Worm (Caenorhabditis elegans) whole organism, L2 larva: ENCODE measurements around the gene scl-27.

Experiments
- Y55F3AM.14 ChIP-seq: fragments of 200-800 bp; sonication (Bioruptor generic); optimal IDR thresholded peaks from 2 replicates; lab custom pipeline; 2018; ENCODE audit warnings: mild to moderate bottlenecking, missing genetic modification characterization, missing compliant biosample characterization
- alr-1 ChIP-seq: fragments of 150-350 bp; optimal IDR thresholded peaks from 2 replicates; lab custom pipeline; 2014; ENCODE audit warnings: missing biosample characterization, missing genetic modification characterization
- ama-1 ChIP-seq: fragments of 150-350 bp; optimal IDR thresholded peaks from 2 replicates; lab custom pipeline; 2018; ENCODE audit warnings: inconsistent platforms
- blmp-1 ChIP-seq: sonication (generic microtip); optimal IDR thresholded peaks from 2 replicates; lab custom pipeline; 2017; ENCODE audit warnings: missing genetic modification characterization, mild to moderate bottlenecking, missing compliant biosample characterization, antibody characterized with exemption, moderate library complexity; ENCODE audit not compliant: insufficient read depth
- ceh-16 ChIP-seq: fragments of 150-350 bp; optimal IDR thresholded peaks from 2 replicates; lab custom pipeline; 2014; ENCODE audit warnings: missing biosample characterization, missing genetic modification characterization
- crh-2 ChIP-seq: sonication (generic microtip); optimal IDR thresholded peaks from 2 replicates; lab custom pipeline; 2017; ENCODE audit warnings: missing biosample characterization, missing genetic modification characterization
- dmd-4 ChIP-seq: sonication (generic microtip); optimal IDR thresholded peaks from 2 replicates; lab custom pipeline; 2017; ENCODE audit warnings: missing biosample characterization, missing genetic modification characterization
- egl-27 ChIP-seq: sonication (generic microtip); optimal IDR thresholded peaks from 3 replicates; lab custom pipeline; 2017; ENCODE audit warnings: missing biosample characterization, missing genetic modification reagents, missing genetic modification characterization
- elt-1 ChIP-seq: fragments of 150-350 bp; optimal IDR thresholded peaks from 2 replicates; lab custom pipeline; 2014; ENCODE audit warnings: missing biosample characterization, missing genetic modification characterization
- elt-3 ChIP-seq: sonication (generic microtip); optimal IDR thresholded peaks from 2 replicates; lab custom pipeline; 2017; ENCODE audit warnings: missing biosample characterization, missing genetic modification characterization
- gmeb-1 ChIP-seq: fragments of 150-350 bp; optimal IDR thresholded peaks from 2 replicates; lab custom pipeline; 2014; ENCODE audit warnings: missing biosample characterization, missing genetic modification characterization
- lin-11 ChIP-seq: fragments of 150-350 bp; sonication (generic microtip); optimal IDR thresholded peaks from 2 replicates; lab custom pipeline; 2014; ENCODE audit warnings: missing biosample characterization, missing genetic modification characterization, inconsistent platforms, mixed read lengths
- lin-13 ChIP-seq: fragments of 150-350 bp; optimal IDR thresholded peaks from 2 replicates; lab custom pipeline; 2014; ENCODE audit warnings: missing biosample characterization, missing genetic modification reagents, missing genetic modification characterization
- lin-39 ChIP-seq: fragments of 150-350 bp; optimal IDR thresholded peaks from 2 replicates; lab custom pipeline; 2014; ENCODE audit warnings: missing biosample characterization, missing genetic modification reagents, missing genetic modification characterization
- lsy-2 ChIP-seq, 2 experiments: fragments of 150-350 bp in 1 of 2; sonication (generic microtip) in 1 of 2; optimal IDR thresholded peaks; 2 replicates each; lab custom pipeline; 2014 to 2017; ENCODE audit warnings: missing biosample characterization in 2 of 2, missing genetic modification characterization in 2 of 2
- mab-5 ChIP-seq: fragments of 150-350 bp; optimal IDR thresholded peaks from 2 replicates; lab custom pipeline; 2014; ENCODE audit warnings: missing biosample characterization, missing genetic modification characterization
- mbf-1 ChIP-seq: sonication (generic microtip); optimal IDR thresholded peaks from 2 replicates; lab custom pipeline; 2017; ENCODE audit warnings: missing biosample characterization, missing genetic modification characterization
- mdl-1 ChIP-seq, 2 experiments: fragments of 150-350 bp in 1 of 2; sonication (generic microtip) in 1 of 2; optimal IDR thresholded peaks; 2 replicates each; lab custom pipeline; 2017; ENCODE audit warnings: missing biosample characterization in 2 of 2, missing genetic modification characterization in 2 of 2
- nhr-10 ChIP-seq: sonication (generic microtip); optimal IDR thresholded peaks from 2 replicates; lab custom pipeline; 2017; ENCODE audit warnings: missing biosample characterization, missing genetic modification characterization
- nhr-129 ChIP-seq: fragments of 150-350 bp; optimal IDR thresholded peaks from 2 replicates; lab custom pipeline; 2014; ENCODE audit warnings: missing biosample characterization, missing genetic modification characterization
- nhr-21 ChIP-seq: fragments of 150-350 bp; optimal IDR thresholded peaks from 2 replicates; lab custom pipeline; 2014; ENCODE audit warnings: missing biosample characterization, missing genetic modification characterization
- nhr-23 ChIP-seq: fragments of 150-350 bp; optimal IDR thresholded peaks from 2 replicates; lab custom pipeline; 2014; ENCODE audit warnings: missing biosample characterization, missing genetic modification reagents, missing genetic modification characterization
- nhr-6 ChIP-seq: fragments of 150-350 bp; optimal IDR thresholded peaks from 2 replicates; lab custom pipeline; 2014; ENCODE audit warnings: missing biosample characterization, missing genetic modification characterization
- nhr-77 ChIP-seq: fragments of 150-350 bp; optimal IDR thresholded peaks from 2 replicates; lab custom pipeline; 2014; ENCODE audit warnings: missing biosample characterization, missing genetic modification characterization
- peb-1 ChIP-seq: fragments of 150-350 bp; optimal IDR thresholded peaks from 2 replicates; lab custom pipeline; 2014; ENCODE audit warnings: missing biosample characterization, missing genetic modification characterization
- sem-4 ChIP-seq: fragments of 150-350 bp; optimal IDR thresholded peaks from 2 replicates; lab custom pipeline; 2014; ENCODE audit warnings: missing biosample characterization, missing genetic modification reagents, missing genetic modification characterization
- sma-3 ChIP-seq: sonication (generic microtip); optimal IDR thresholded peaks from 2 replicates; lab custom pipeline; 2016; ENCODE audit warnings: missing genetic modification reagents, missing genetic modification characterization, missing compliant biosample characterization
- sma-9 ChIP-seq, 2 experiments: fragments of 150-350 bp in 1 of 2; sonication (generic microtip) in 1 of 2; optimal IDR thresholded peaks; 2 replicates each; lab custom pipeline; 2014 to 2016; ENCODE audit warnings: missing genetic modification characterization in 2 of 2, mild to moderate bottlenecking in 1 of 2, missing biosample characterization in 1 of 2, missing compliant biosample characterization in 1 of 2, missing genetic modification reagents in 1 of 2, moderate library complexity in 1 of 2
- snpc-4 ChIP-seq: fragments of 150-350 bp; optimal IDR thresholded peaks from 2 replicates; lab custom pipeline; 2014; ENCODE audit warnings: missing biosample characterization, missing genetic modification characterization
- unc-39 ChIP-seq: fragments of 150-350 bp; optimal IDR thresholded peaks from 2 replicates; lab custom pipeline; 2014; ENCODE audit warnings: missing biosample characterization, missing genetic modification characterization
- unc-55 ChIP-seq: fragments of 150-350 bp; sonication (generic microtip); optimal IDR thresholded peaks from 3 replicates; lab custom pipeline; 2014; ENCODE audit warnings: missing biosample characterization, missing genetic modification reagents, missing genetic modification characterization
- unc-62 ChIP-seq: fragments of 150-350 bp; optimal IDR thresholded peaks from 2 replicates; lab custom pipeline; 2014; ENCODE audit warnings: missing biosample characterization, missing genetic modification reagents, missing genetic modification characterization
- zag-1 ChIP-seq: fragments of 150-350 bp; optimal IDR thresholded peaks from 2 replicates; lab custom pipeline; 2014; ENCODE audit warnings: missing biosample characterization, missing genetic modification characterization
- ztf-1 ChIP-seq: fragments of 200-800 bp; sonication (Bioruptor generic); conservative IDR thresholded peaks from 2 replicates; pipeline ENCODE4 v1.3.6; 2022; ENCODE audit warnings: missing genetic modification characterization, missing compliant biosample characterization
- ztf-11 ChIP-seq: sonication (generic microtip); optimal IDR thresholded peaks from 2 replicates; lab custom pipeline; 2017; ENCODE audit warnings: missing biosample characterization, missing genetic modification characterization
- ztf-4 ChIP-seq: fragments of 150-350 bp; optimal IDR thresholded peaks from 2 replicates; lab custom pipeline; 2014; ENCODE audit warnings: missing biosample characterization, missing genetic modification characterization

Gene scl-27

DNA sequence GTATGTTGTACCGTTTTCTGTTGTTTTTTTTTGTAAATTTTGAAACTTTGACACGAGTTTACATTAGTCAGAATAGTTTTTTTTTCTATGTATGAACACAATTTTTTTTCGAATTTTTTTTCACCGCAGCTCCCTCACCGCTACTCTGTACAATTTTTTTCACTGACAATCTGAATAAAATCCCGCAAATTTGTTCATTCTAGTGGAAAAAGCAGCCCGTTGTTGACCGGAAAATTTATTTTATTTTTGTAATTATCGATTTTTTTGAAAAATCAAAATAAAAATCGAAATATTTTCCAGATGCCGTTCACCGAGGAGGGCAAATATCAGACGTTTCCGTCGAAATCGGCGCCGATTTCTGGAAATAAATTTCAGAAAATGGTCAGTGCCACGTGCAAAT, 40.4 kb upstream of the scl-27 start, which contains the start of gene T22H9.1:
Gene T22H9.1 (plus strand): TSS at position 301 of the 400 bp plus-strand sequence.
- no peak for TF ChIP-seq peb-1 (tag; lab: Kevin White, UChicago)
- TF ChIP-seq lin-11 = no peak
- no peak for TF ChIP-seq sem-4 (tag; lab: Kevin White, UChicago)
- no peak for TF ChIP-seq sma-9 (GFP tag; optimal IDR thresholded peaks at IDR 0.05; lab: Kevin White, UChicago)
- TF ChIP-seq sma-9 (tag; optimal IDR thresholded peaks at IDR 0.05; lab: Kevin White, UChicago) = no peak
- TF ChIP-seq mbf-1 (tag; lab: Kevin White, UChicago) = no peak
- no peak for TF ChIP-seq ztf-11 (tag; lab: Kevin White, UChicago)
- TF ChIP-seq sma-3 = no peak
- TF ChIP-seq elt-1 (tag; lab: Kevin White, UChicago) = no peak
- TF ChIP-seq mdl-1 (tag; optimal IDR thresholded peaks at IDR 0.05; lab: Kevin White, UChicago) = no peak
- no peak for TF ChIP-seq alr-1

DNA sequence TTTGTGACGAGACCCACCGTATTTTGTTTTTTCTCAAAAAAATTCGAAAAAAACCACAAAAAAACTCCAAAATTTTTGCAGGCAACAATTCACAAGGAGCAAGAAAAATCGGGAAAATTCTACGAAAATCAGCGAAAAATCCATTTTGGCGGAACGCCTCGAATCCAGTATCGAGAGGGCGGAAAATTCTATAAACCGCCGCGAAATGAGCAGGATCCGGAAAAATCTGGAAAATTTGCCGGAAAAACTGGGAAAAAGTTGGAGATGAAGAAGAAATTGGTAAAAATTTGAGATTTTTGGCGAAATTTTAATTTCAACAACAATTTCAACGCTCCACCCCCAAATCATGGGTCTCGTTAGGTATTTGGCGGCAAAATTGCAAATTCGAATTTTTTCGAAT, 39.8 kb upstream of the scl-27 start:
- TF ChIP-seq blmp-1 (tag; lab: Kevin White, UChicago) (no peak), ztf-1 (no peak), lin-39 (no peak), mdl-1 (tag; optimal IDR thresholded peaks at IDR 0.05; lab: Kevin White, UChicago) (no peak), zag-1 (no peak), Y55F3AM.14 (GFP tag; lab: Kevin White, UChicago) (no peak), egl-27 (tag; lab: Kevin White, UChicago) (no peak), sma-9 (GFP tag; optimal IDR thresholded peaks at IDR 0.05; lab: Kevin White, UChicago) (no peak), sma-9 (tag; optimal IDR thresholded peaks at IDR 0.05; lab: Kevin White, UChicago) (no peak), unc-62 (no peak), nhr-21 (tag; lab: Kevin White, UChicago) (no peak), mab-5 (tag; lab: Kevin White, UChicago) (no peak), nhr-10 (no peak), dmd-4 (no peak), ztf-4 (tag; lab: Kevin White, UChicago) (no peak), crh-2 (tag; lab: Kevin White, UChicago) (no peak), nhr-23 (no peak), nhr-129 (tag; lab: Kevin White, UChicago) (no peak), unc-55 (GFP tag; lab: Kevin White, UChicago) (no peak), ama-1 (lab: Kevin White, UChicago) (no peak)

ce11 chrV:361291-361690, 38.5 kb upstream of the scl-27 start:
- no peak for TF ChIP-seq sma-3
- no peak for TF ChIP-seq gmeb-1 (tag; lab: Kevin White, UChicago)
- no peak for TF ChIP-seq unc-39 (tag; lab: Kevin White, UChicago)
- TF ChIP-seq lsy-2 (tag; optimal IDR thresholded peaks at IDR 0.05; lab: Kevin White, UChicago) = no peak
- TF ChIP-seq nhr-10 = no peak
- no peak for TF ChIP-seq unc-55 (GFP tag; lab: Kevin White, UChicago)
- no peak for TF ChIP-seq nhr-6 (tag; lab: Kevin White, UChicago)

DNA sequence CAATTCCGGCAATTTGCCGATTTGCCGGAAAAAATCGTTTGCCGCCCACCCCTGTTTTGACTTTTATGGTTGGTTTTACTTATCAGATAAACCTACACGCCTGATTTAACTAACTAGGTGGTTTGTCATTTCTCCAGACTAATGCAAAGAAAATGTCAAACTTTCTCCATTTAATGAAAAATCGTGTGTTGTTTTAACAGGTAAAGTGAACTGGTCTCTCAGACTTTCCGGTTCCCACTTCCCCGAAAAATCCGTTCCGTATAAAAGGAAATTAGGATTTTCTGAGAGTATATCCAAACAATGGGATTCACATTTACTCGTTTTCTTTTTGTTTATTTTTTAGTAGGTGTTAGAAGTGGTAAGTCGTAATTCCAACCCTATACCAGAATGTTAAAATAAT, 35.2 kb upstream of the scl-27 start, which contains the start of gene mltn-6:
Gene mltn-6 (plus strand): TSS at position 301 of the 400 bp plus-strand sequence.
- no peak for TF ChIP-seq elt-3 (tag; lab: Kevin White, UChicago)
- no peak for TF ChIP-seq ceh-16 (tag; lab: Kevin White, UChicago)
- TF ChIP-seq nhr-23 = no peak
- no peak for TF ChIP-seq nhr-6 (tag; lab: Kevin White, UChicago)
- no peak for TF ChIP-seq Y55F3AM.14 (GFP tag; lab: Kevin White, UChicago)
- TF ChIP-seq lin-11 = no peak
- no peak for TF ChIP-seq snpc-4 (tag; lab: Kevin White, UChicago)
- no peak for TF ChIP-seq ztf-1
- no peak for TF ChIP-seq nhr-10
- no peak for TF ChIP-seq lin-13 (GFP tag; lab: Kevin White, UChicago)
- no peak for TF ChIP-seq sma-3
- no peak for TF ChIP-seq unc-62
- TF ChIP-seq nhr-77 (tag; lab: Kevin White, UChicago) = no peak
- TF ChIP-seq alr-1 = no peak
- no peak for TF ChIP-seq sma-9 (GFP tag; optimal IDR thresholded peaks at IDR 0.05; lab: Kevin White, UChicago)
- no peak for TF ChIP-seq sma-9 (tag; optimal IDR thresholded peaks at IDR 0.05; lab: Kevin White, UChicago)
- TF ChIP-seq ama-1 (lab: Kevin White, UChicago) = no peak
- no peak for TF ChIP-seq lsy-2 (tag; optimal IDR thresholded peaks at IDR 0.05; lab: Kevin White, UChicago)
